Worm (Caenorhabditis elegans) whole organism, mixed stage, embryonic: ENCODE measurements around the gene srlf-3.

Experiments used
- M03D4.4 ChIP-seq: sonication (generic microtip); optimal IDR thresholded peaks from 2 replicates; lab custom pipeline; 2017; ENCODE audit warnings: mild to moderate bottlenecking, missing genetic modification characterization, missing compliant biosample characterization
- blmp-1 ChIP-seq: fragments of 150-350 bp; optimal IDR thresholded peaks from 2 replicates; lab custom pipeline; 2014; ENCODE audit warnings: missing biosample characterization, missing genetic modification characterization
- ceh-39 ChIP-seq: fragments of 150-350 bp; optimal IDR thresholded peaks from 2 replicates; lab custom pipeline; 2014; ENCODE audit warnings: missing biosample characterization, missing genetic modification characterization
- ceh-43 ChIP-seq: fragments of 200-800 bp; sonication (Bioruptor generic); optimal IDR thresholded peaks from 2 replicates; lab custom pipeline; 2018; ENCODE audit warnings: mild to moderate bottlenecking, missing genetic modification characterization, moderate library complexity, missing compliant biosample characterization
- ces-1 ChIP-seq: fragments of 150-350 bp; optimal IDR thresholded peaks from 2 replicates; lab custom pipeline; 2014; ENCODE audit warnings: missing biosample characterization, missing genetic modification reagents, missing genetic modification characterization
- cnd-1 ChIP-seq: fragments of 200-800 bp; sonication (Bioruptor generic); optimal IDR thresholded peaks from 2 replicates; lab custom pipeline; 2018; ENCODE audit warnings: mild to moderate bottlenecking, missing genetic modification characterization, missing compliant biosample characterization
- drap-1 ChIP-seq: fragments of 200-800 bp; sonication (Bioruptor generic); optimal IDR thresholded peaks from 3 replicates; lab custom pipeline; 2018; ENCODE audit warnings: mild to moderate bottlenecking, missing genetic modification characterization, missing compliant biosample characterization
- elt-1 ChIP-seq: sonication (generic microtip); optimal IDR thresholded peaks from 2 replicates; lab custom pipeline; 2017; ENCODE audit warnings: missing genetic modification characterization, mild to moderate bottlenecking, missing compliant biosample characterization, antibody characterized with exemption, moderate library complexity, borderline replicate concordance; ENCODE audit not compliant: insufficient read depth
- elt-3 ChIP-seq: fragments of 150-350 bp; optimal IDR thresholded peaks from 2 replicates; lab custom pipeline; 2014; ENCODE audit warnings: missing biosample characterization, missing genetic modification characterization
- flh-1 ChIP-seq: fragments of 200-800 bp; sonication (Bioruptor generic); optimal IDR thresholded peaks from 2 replicates; lab custom pipeline; 2018; ENCODE audit warnings: mild to moderate bottlenecking, missing genetic modification characterization, moderate library complexity, missing compliant biosample characterization
- ham-2 ChIP-seq: fragments of 200-800 bp; sonication (Bioruptor generic); optimal IDR thresholded peaks from 2 replicates; lab custom pipeline; 2018; ENCODE audit warnings: mild to moderate bottlenecking, missing genetic modification characterization, missing compliant biosample characterization
- lin-13 ChIP-seq: fragments of 150-350 bp; optimal IDR thresholded peaks from 2 replicates; lab custom pipeline; 2014; ENCODE audit warnings: missing biosample characterization, missing genetic modification characterization
- lin-32 ChIP-seq: fragments of 200-800 bp; sonication (Bioruptor generic); optimal IDR thresholded peaks from 2 replicates; lab custom pipeline; 2018; ENCODE audit warnings: mild to moderate bottlenecking, missing genetic modification characterization, missing compliant biosample characterization
- lsy-2 ChIP-seq: fragments of 150-350 bp; optimal IDR thresholded peaks from 2 replicates; lab custom pipeline; 2014; ENCODE audit warnings: missing biosample characterization, missing genetic modification characterization
- mab-5 ChIP-seq: fragments of 150-350 bp; optimal IDR thresholded peaks from 2 replicates; lab custom pipeline; 2014; ENCODE audit warnings: missing biosample characterization, missing genetic modification characterization
- mep-1 ChIP-seq: fragments of 150-350 bp; optimal IDR thresholded peaks from 2 replicates; lab custom pipeline; 2017; ENCODE audit warnings: missing biosample characterization, missing genetic modification reagents, missing genetic modification characterization, inconsistent platforms
- mls-2 ChIP-seq: sonication (generic microtip); optimal IDR thresholded peaks from 2 replicates; lab custom pipeline; 2016; ENCODE audit warnings: mild to moderate bottlenecking, missing genetic modification characterization, moderate library complexity, missing compliant biosample characterization
- nhr-12 ChIP-seq: fragments of 150-350 bp; optimal IDR thresholded peaks from 2 replicates; lab custom pipeline; 2014; ENCODE audit warnings: missing biosample characterization, missing genetic modification characterization
- nhr-237 ChIP-seq: fragments of 150-350 bp; optimal IDR thresholded peaks from 2 replicates; lab custom pipeline; 2014; ENCODE audit warnings: missing biosample characterization, missing genetic modification characterization
- nhr-28 ChIP-seq: fragments of 150-350 bp; optimal IDR thresholded peaks from 2 replicates; lab custom pipeline; 2014; ENCODE audit warnings: missing biosample characterization, missing genetic modification characterization
- nhr-76 ChIP-seq: sonication (generic microtip); optimal IDR thresholded peaks from 2 replicates; lab custom pipeline; 2017; ENCODE audit warnings: missing biosample characterization, missing genetic modification characterization
- pha-4 ChIP-seq: fragments of 150-350 bp; optimal IDR thresholded peaks from 2 replicates; lab custom pipeline; 2018; ENCODE audit warnings: missing biosample characterization, missing genetic modification reagents, missing genetic modification characterization
- snpc-4 ChIP-seq: fragments of 150-350 bp; optimal IDR thresholded peaks from 2 replicates; lab custom pipeline; 2014; ENCODE audit warnings: missing biosample characterization, missing genetic modification characterization
- sptf-1 ChIP-seq: sonication (generic microtip); optimal IDR thresholded peaks from 2 replicates; lab custom pipeline; 2017; ENCODE audit warnings: mild to moderate bottlenecking, missing genetic modification characterization, moderate library complexity, missing compliant biosample characterization
- tbx-8 ChIP-seq: fragments of 200-800 bp; sonication (Bioruptor generic); optimal IDR thresholded peaks from 2 replicates; lab custom pipeline; 2018; ENCODE audit warnings: mild to moderate bottlenecking, missing genetic modification characterization, moderate library complexity, missing compliant biosample characterization
- unc-120 ChIP-seq: sonication (generic microtip); optimal IDR thresholded peaks from 2 replicates; lab custom pipeline; 2017; ENCODE audit warnings: missing genetic modification characterization, missing compliant biosample characterization; ENCODE audit not compliant: poor library complexity, severe bottlenecking
- unc-39 ChIP-seq: fragments of 150-350 bp; optimal IDR thresholded peaks from 2 replicates; lab custom pipeline; 2014; ENCODE audit warnings: missing biosample characterization, missing genetic modification characterization
- unc-62 ChIP-seq: fragments of 150-350 bp; optimal IDR thresholded peaks from 2 replicates; lab custom pipeline; 2014; ENCODE audit warnings: missing biosample characterization, missing genetic modification reagents, missing genetic modification characterization
- zip-8 ChIP-seq: fragments of 150-350 bp; optimal IDR thresholded peaks from 2 replicates; lab custom pipeline; 2014; ENCODE audit warnings: missing biosample characterization, missing genetic modification characterization
- ztf-11 ChIP-seq: fragments of 150-350 bp; optimal IDR thresholded peaks from 2 replicates; lab custom pipeline; 2014; ENCODE audit warnings: missing biosample characterization, missing genetic modification characterization

srlf-3 gene

ce11 chrIV:8453178-8453577 lies 34.1 kb upstream of the srlf-3 start:
- TF ChIP-seq lin-13 (tag; lab: Kevin White, UChicago), result no peak
- no peak for TF ChIP-seq mls-2
- no peak for TF ChIP-seq ham-2 (GFP tag; lab: Kevin White, UChicago)
- no peak for TF ChIP-seq elt-3
- TF ChIP-seq mep-1 (tag; lab: Kevin White, UChicago), result no peak
- TF ChIP-seq snpc-4, result no peak
- TF ChIP-seq elt-1, result no peak
- no peak for TF ChIP-seq unc-120 (tag; lab: Kevin White, UChicago)
- no peak for TF ChIP-seq mab-5 (tag; lab: Kevin White, UChicago)
- TF ChIP-seq sptf-1 (tag; lab: Kevin White, UChicago), result no peak
- no peak for TF ChIP-seq nhr-12
- no peak for TF ChIP-seq nhr-28

ce11 chrIV:8454076-8454475 lies 33.2 kb upstream of the srlf-3 start:
- TF ChIP-seq mep-1 (tag; lab: Kevin White, UChicago), result no peak
- no peak for TF ChIP-seq lin-32
- TF ChIP-seq flh-1, result no peak
- TF ChIP-seq tbx-8 (GFP tag; lab: Kevin White, UChicago), result no peak
- TF ChIP-seq pha-4 (tag; lab: Kevin White, UChicago), result no peak
- no peak for TF ChIP-seq snpc-4
- no peak for TF ChIP-seq ces-1
- TF ChIP-seq blmp-1 (tag; lab: Kevin White, UChicago), result no peak

ce11 chrIV:8456899-8457298 lies 30.4 kb upstream of the srlf-3 start, which contains the start of gene syx-4:
Gene syx-4, plus strand, starts transcription at chrIV:8457280.
- TF ChIP-seq lin-13 (tag; lab: Kevin White, UChicago), result no peak
- TF ChIP-seq mep-1 (tag; lab: Kevin White, UChicago), result no peak
- no peak for TF ChIP-seq lsy-2
- TF ChIP-seq drap-1 (GFP tag; lab: Kevin White, UChicago), result no peak
- no peak for TF ChIP-seq unc-62 (GFP tag; lab: Kevin White, UChicago)
- no peak for TF ChIP-seq cnd-1
- TF ChIP-seq lin-32, result no peak
- TF ChIP-seq flh-1, result no peak

- TF ChIP-seq tbx-8 (GFP tag; lab: Kevin White, UChicago) (no peak), ceh-39 (tag; lab: Kevin White, UChicago) (no peak), unc-120 (tag; lab: Kevin White, UChicago) (no peak), ztf-11 (tag; lab: Kevin White, UChicago) (no peak), elt-3 (no peak), ceh-43 (GFP tag; lab: Kevin White, UChicago) (no peak), zip-8 (tag; lab: Kevin White, UChicago) (no peak), pha-4 (tag; lab: Kevin White, UChicago) (no peak)
Measured at ce11 chrIV:8460208-8460607, 27.1 kb upstream of the srlf-3 start, which contains the start of gene ant-1.4. Gene ant-1.4, minus strand, starts transcription at chrIV:8460308.

- no peak for TF ChIP-seq nhr-76 (tag; lab: Kevin White, UChicago)
- TF ChIP-seq ztf-11 (tag; lab: Kevin White, UChicago), result no peak
Measured at ce11 chrIV:8461177-8461576, 26.1 kb upstream of the srlf-3 start.

ce11 chrIV:8462376-8462775 lies 24.9 kb upstream of the srlf-3 start:
- no peak for TF ChIP-seq nhr-237 (tag; lab: Kevin White, UChicago)
- TF ChIP-seq M03D4.4 (tag; lab: Kevin White, UChicago), result no peak
- TF ChIP-seq blmp-1 (tag; lab: Kevin White, UChicago), result no peak

ce11 chrIV:8463069-8463468 lies 24.2 kb upstream of the srlf-3 start:
- TF ChIP-seq elt-1 (no peak), flh-1 (no peak), unc-39 (no peak), ztf-11 (tag; lab: Kevin White, UChicago) (no peak), zip-8 (tag; lab: Kevin White, UChicago) (no peak), cnd-1 (no peak), drap-1 (GFP tag; lab: Kevin White, UChicago) (no peak)
- TF ChIP-seq, all 35 proteins: peak for 0
